Fruit fly (Drosophila melanogaster) whole organism, embryonic: ENCODE measurements around the gene Rfx.

Experiments used
- Asciz ChIP-seq: fragments of 200-800 bp; sonication (Bioruptor generic); optimal IDR thresholded peaks from 2 replicates; lab custom pipeline; 2017; ENCODE audit warnings: missing biosample characterization, mild to moderate bottlenecking, missing genetic modification characterization, missing genetic modification reagents
- Bdp1 ChIP-seq: fragments of 200-800 bp; sonication (Bioruptor generic); optimal IDR thresholded peaks from 3 replicates; lab custom pipeline; 2016; ENCODE audit warnings: missing biosample characterization, missing genetic modification characterization
- Blimp-1 ChIP-seq: fragments of 200-800 bp; sonication (Bioruptor generic); optimal IDR thresholded peaks from 3 replicates; lab custom pipeline; 2018; ENCODE audit warnings: missing biosample characterization, missing genetic modification characterization, mild to moderate bottlenecking, moderate library complexity, missing genetic modification reagents
- CG10565 ChIP-seq: fragments of 200-800 bp; sonication (Bioruptor generic); optimal IDR thresholded peaks from 3 replicates; lab custom pipeline; 2016; ENCODE audit warnings: missing biosample characterization, mild to moderate bottlenecking, missing genetic modification characterization
- CG11695 ChIP-seq: fragments of 200-800 bp; sonication (Bioruptor generic); IDR thresholded peaks from 3 replicates; pipeline ENCODE4 v1.3.6; 2022; ENCODE audit warnings: missing biosample characterization, missing genetic modification characterization
- CG12236 ChIP-seq: fragments of 200-800 bp; sonication (Bioruptor generic); optimal IDR thresholded peaks from 2 replicates; lab custom pipeline; 2016; ENCODE audit warnings: missing biosample characterization, missing genetic modification characterization
- CG12391 ChIP-seq: fragments of 200-800 bp; sonication (Bioruptor generic); optimal IDR thresholded peaks from 3 replicates; lab custom pipeline; 2018; ENCODE audit warnings: missing biosample characterization, mild to moderate bottlenecking, missing genetic modification characterization, moderate library complexity
- CG14710 ChIP-seq: fragments of 200-800 bp; sonication (Bioruptor generic); optimal IDR thresholded peaks from 3 replicates; lab custom pipeline; 2019; ENCODE audit warnings: missing biosample characterization, mild to moderate bottlenecking, missing genetic modification characterization, moderate library complexity
- CG1602 ChIP-seq: fragments of 200-800 bp; sonication (Bioruptor generic); optimal IDR thresholded peaks from 3 replicates; lab custom pipeline; 2016; ENCODE audit warnings: missing biosample characterization, missing genetic modification characterization
- CG1647 ChIP-seq: fragments of 200-800 bp; sonication (Bioruptor generic); optimal IDR thresholded peaks from 3 replicates; lab custom pipeline; 2016; ENCODE audit warnings: missing biosample characterization, missing genetic modification characterization
- CG16779 ChIP-seq: fragments of 200-800 bp; sonication (Bioruptor generic); IDR thresholded peaks from 2 replicates; pipeline ENCODE4 v1.3.6; 2022; ENCODE audit warnings: missing biosample characterization, missing genetic modification characterization
- CG17328 ChIP-seq: fragments of 200-800 bp; sonication (Bioruptor generic); IDR thresholded peaks from 2 replicates; pipeline ENCODE4 v1.3.6; 2022; ENCODE audit warnings: missing biosample characterization, missing genetic modification characterization
- CG2202 ChIP-seq: fragments of 200-800 bp; sonication (Bioruptor generic); optimal IDR thresholded peaks from 2 replicates; lab custom pipeline; 2018; ENCODE audit warnings: missing biosample characterization, mild to moderate bottlenecking, missing genetic modification characterization
- CG2678 ChIP-seq: fragments of 200-800 bp; sonication (Bioruptor generic); optimal IDR thresholded peaks from 3 replicates; lab custom pipeline; 2019; ENCODE audit warnings: missing biosample characterization, mild to moderate bottlenecking, missing genetic modification characterization, moderate library complexity
- CG2875 ChIP-seq: fragments of 200-800 bp; sonication (Bioruptor generic); optimal IDR thresholded peaks from 2 replicates; lab custom pipeline; 2017; ENCODE audit warnings: missing biosample characterization, mild to moderate bottlenecking, missing genetic modification characterization, missing genetic modification reagents
- CG2889 ChIP-seq: fragments of 200-800 bp; sonication (Bioruptor generic); IDR thresholded peaks from 3 replicates; pipeline ENCODE4 v1.3.6; 2022; ENCODE audit warnings: missing biosample characterization, missing genetic modification characterization
- CG33557 ChIP-seq: fragments of 200-800 bp; sonication (Bioruptor generic); optimal IDR thresholded peaks from 2 replicates; lab custom pipeline; 2019; ENCODE audit warnings: missing biosample characterization, mild to moderate bottlenecking, missing genetic modification characterization, moderate library complexity
- CG34376 ChIP-seq: fragments of 200-800 bp; sonication (Bioruptor generic); optimal IDR thresholded peaks from 2 replicates; lab custom pipeline; 2018; ENCODE audit warnings: missing biosample characterization, mild to moderate bottlenecking, missing genetic modification characterization
- CG3838 ChIP-seq: fragments of 200-800 bp; sonication (Bioruptor generic); optimal IDR thresholded peaks from 3 replicates; lab custom pipeline; 2016; ENCODE audit warnings: missing biosample characterization, missing genetic modification characterization
- CG4820 ChIP-seq: fragments of 200-800 bp; sonication (Bioruptor generic); optimal IDR thresholded peaks from 3 replicates; lab custom pipeline; 2016; ENCODE audit warnings: missing biosample characterization, missing genetic modification characterization
- CG6254 ChIP-seq: fragments of 200-800 bp; sonication (Bioruptor generic); optimal IDR thresholded peaks from 3 replicates; lab custom pipeline; 2017; ENCODE audit warnings: mild to moderate bottlenecking, missing biosample characterization, missing genetic modification reagents, missing genetic modification characterization
- CG6854 ChIP-seq: fragments of 200-800 bp; sonication (Bioruptor generic); optimal IDR thresholded peaks from 3 replicates; lab custom pipeline; 2017; ENCODE audit warnings: missing biosample characterization, mild to moderate bottlenecking, missing genetic modification characterization
- CrebB ChIP-seq: fragments of 200-800 bp; sonication (Bioruptor generic); optimal IDR thresholded peaks from 3 replicates; lab custom pipeline; 2018; ENCODE audit warnings: missing biosample characterization, mild to moderate bottlenecking, missing genetic modification characterization
- D19A ChIP-seq: fragments of 200-800 bp; optimal IDR thresholded peaks from 3 replicates; lab custom pipeline; 2019; ENCODE audit warnings: missing biosample characterization, mild to moderate bottlenecking, missing genetic modification characterization, moderate library complexity
- Dad ChIP-seq: fragments of 200-800 bp; sonication (Bioruptor generic); optimal IDR thresholded peaks from 3 replicates; lab custom pipeline; 2016; ENCODE audit warnings: missing biosample characterization, missing genetic modification characterization
- H2.0 ChIP-seq: fragments of 200-800 bp; sonication (Bioruptor generic); IDR thresholded peaks from 2 replicates; pipeline ENCODE4 v1.3.6; 2022; ENCODE audit warnings: missing biosample characterization, missing genetic modification characterization
- HLH54F ChIP-seq: fragments of 200-800 bp; sonication (Bioruptor generic); optimal IDR thresholded peaks from 3 replicates; lab custom pipeline; 2016; ENCODE audit warnings: missing biosample characterization, missing genetic modification characterization
- Med ChIP-seq: fragments of 200-800 bp; sonication (Bioruptor generic); peaks from one replicate; lab custom pipeline; 2016; ENCODE audit warnings: missing biosample characterization, missing genetic modification characterization, mild to moderate bottlenecking, inconsistent platforms, moderate library complexity
- Mes4 ChIP-seq: fragments of 200-800 bp; sonication (Bioruptor generic); optimal IDR thresholded peaks from 2 replicates; lab custom pipeline; 2016; ENCODE audit warnings: missing biosample characterization, missing genetic modification characterization
- NFAT ChIP-seq: fragments of 200-800 bp; sonication (Bioruptor generic); IDR thresholded peaks from 2 replicates; pipeline ENCODE4 v1.3.6; 2022; ENCODE audit warnings: missing biosample characterization, missing genetic modification characterization
- NK7.1 ChIP-seq: fragments of 200-800 bp; sonication (Bioruptor generic); optimal IDR thresholded peaks from 3 replicates; lab custom pipeline; 2016; ENCODE audit warnings: missing biosample characterization, missing genetic modification characterization
- Oaz ChIP-seq: fragments of 200-800 bp; sonication (Bioruptor generic); IDR thresholded peaks from 2 replicates; pipeline ENCODE4 v1.3.6; 2022; ENCODE audit warnings: missing biosample characterization, missing genetic modification characterization
- Rfx ChIP-seq: fragments of 200-800 bp; sonication (Bioruptor generic); IDR thresholded peaks from 2 replicates; pipeline ENCODE4 v1.3.6; 2022; ENCODE audit warnings: missing biosample characterization, missing genetic modification characterization
- Usf ChIP-seq: fragments of 200-800 bp; sonication (Bioruptor generic); optimal IDR thresholded peaks from 2 replicates; lab custom pipeline; 2017; ENCODE audit warnings: missing genotype, missing biosample characterization, missing genetic modification characterization
- YL-1 ChIP-seq: fragments of 200-800 bp; sonication (Bioruptor generic); optimal IDR thresholded peaks from 3 replicates; lab custom pipeline; 2017; ENCODE audit warnings: missing biosample characterization, mild to moderate bottlenecking, missing genetic modification characterization
- abd-A ChIP-seq: fragments of 200-800 bp; sonication (Bioruptor generic); optimal IDR thresholded peaks from 3 replicates; lab custom pipeline; 2019; ENCODE audit warnings: missing biosample characterization, mild to moderate bottlenecking, missing genetic modification characterization, moderate library complexity
- ase ChIP-seq: fragments of 200-800 bp; sonication (Bioruptor generic); IDR thresholded peaks from 3 replicates; pipeline ENCODE4 v1.3.6; 2022; ENCODE audit warnings: missing biosample characterization, missing genetic modification characterization
- bsh ChIP-seq, 2 experiments: fragments of 200-800 bp; sonication (Bioruptor generic); optimal IDR thresholded peaks; 2 replicates each; lab custom pipeline; 2017 to 2018; ENCODE audit warnings: mild to moderate bottlenecking in 2 of 2, missing biosample characterization in 2 of 2, missing genetic modification characterization in 2 of 2, moderate library complexity in 1 of 2
- cas ChIP-seq: fragments of 200-800 bp; sonication (Bioruptor generic); IDR thresholded peaks from 2 replicates; pipeline ENCODE4 v1.3.6; 2022; ENCODE audit warnings: missing biosample characterization, missing genetic modification characterization
- dpn ChIP-seq, 2 experiments: fragments of 200-800 bp; sonication (Bioruptor generic); optimal IDR thresholded peaks; 3 replicates each; lab custom pipeline; 2016; ENCODE audit warnings: missing biosample characterization in 2 of 2, missing genetic modification characterization in 2 of 2
- gcm2 ChIP-seq: fragments of 200-800 bp; sonication (Bioruptor generic); optimal IDR thresholded peaks from 2 replicates; lab custom pipeline; 2016; ENCODE audit warnings: missing biosample characterization, missing genetic modification characterization
- ham ChIP-seq: fragments of 200-800 bp; sonication (Bioruptor generic); IDR thresholded peaks from 2 replicates; pipeline ENCODE4 v1.3.6; 2022; ENCODE audit warnings: missing biosample characterization, missing genetic modification characterization
- ind ChIP-seq: fragments of 200-800 bp; sonication (Bioruptor generic); optimal IDR thresholded peaks from 3 replicates; lab custom pipeline; 2016; ENCODE audit warnings: missing biosample characterization, missing genetic modification characterization
- jumu ChIP-seq: fragments of 200-800 bp; sonication (Bioruptor generic); optimal IDR thresholded peaks from 3 replicates; lab custom pipeline; 2016; ENCODE audit warnings: missing biosample characterization, missing genetic modification characterization
- lmd ChIP-seq: fragments of 200-800 bp; sonication (Bioruptor generic); IDR thresholded peaks from 2 replicates; pipeline ENCODE4 v1.3.6; 2022; ENCODE audit warnings: missing biosample characterization, missing genetic modification characterization
- nerfin-1 ChIP-seq: fragments of 200-800 bp; sonication (Bioruptor generic); optimal IDR thresholded peaks from 3 replicates; lab custom pipeline; 2019; ENCODE audit warnings: missing biosample characterization, mild to moderate bottlenecking, missing genetic modification characterization, moderate library complexity
- pros ChIP-seq: fragments of 200-800 bp; sonication (Bioruptor generic); optimal IDR thresholded peaks from 3 replicates; lab custom pipeline; 2019; ENCODE audit warnings: missing biosample characterization, mild to moderate bottlenecking, missing genetic modification characterization, moderate library complexity
- ro ChIP-seq: fragments of 200-800 bp; sonication (Bioruptor generic); IDR thresholded peaks from 2 replicates; pipeline ENCODE4 v1.3.6; 2022; ENCODE audit warnings: missing biosample characterization, missing genetic modification characterization
- sd ChIP-seq: fragments of 200-800 bp; sonication (Bioruptor generic); optimal IDR thresholded peaks from 3 replicates; lab custom pipeline; 2018; ENCODE audit warnings: missing biosample characterization, mild to moderate bottlenecking, missing genetic modification characterization, moderate library complexity
- slbo ChIP-seq: fragments of 200-800 bp; sonication (Bioruptor generic); IDR thresholded peaks from 2 replicates; pipeline ENCODE4 v1.3.6; 2022; ENCODE audit warnings: missing biosample characterization, missing genetic modification characterization
- toy ChIP-seq: fragments of 200-800 bp; sonication (Bioruptor generic); IDR thresholded peaks from 2 replicates; pipeline ENCODE4 v1.3.6; 2022; ENCODE audit warnings: missing biosample characterization, missing genetic modification characterization
- trh ChIP-seq: fragments of 200-800 bp; sonication (Bioruptor generic); optimal IDR thresholded peaks from 2 replicates; lab custom pipeline; 2016; ENCODE audit warnings: missing biosample characterization, missing genetic modification characterization
- usp ChIP-seq: fragments of >200 bp; optimal IDR thresholded peaks from 2 replicates; lab custom pipeline; 2017; ENCODE audit warnings: missing biosample characterization, missing genetic modification characterization

Gene Rfx

dm6 chr3R:10370495-10370894, 7.4 kb downstream of the Rfx start (continued):
- TF ChIP-seq toy (GFP tag; lab: Robert Waterston, UW) (no peak), CG14710 (peak; percentile 45), CG10565 (no peak), NFAT (GFP tag; lab: Robert Waterston, UW) (no peak), Oaz (GFP tag; lab: Robert Waterston, UW) (no peak), gcm2 (GFP tag; lab: Kevin White, UChicago) (no peak), Asciz (GFP tag; lab: Kevin White, UChicago) (no peak), ind (no peak), CrebB (tag; lab: Kevin White, UChicago) (no peak), jumu (GFP tag; lab: Kevin White, UChicago) (no peak), CG6254 (GFP tag; lab: Kevin White, UChicago) (peak; percentile 40), CG33557 (GFP tag; lab: Kevin White, UChicago) (peak; percentile 30), CG2889 (GFP tag; lab: Robert Waterston, UW) (no peak), CG17328 (GFP tag; lab: Robert Waterston, UW) (0 out of 2 replicates have a peak, but pooled peaks have one; percentile 22), CG2202 (tag; lab: Kevin White, UChicago) (no peak), trh (GFP tag; lab: Kevin White, UChicago) (no peak), CG1647 (GFP tag; lab: Kevin White, UChicago) (no peak), HLH54F (GFP tag; lab: Kevin White, UChicago) (no peak), dpn (GFP tag; optimal IDR thresholded peaks at IDR 0.05; lab: Kevin White, UChicago) (no peak), CG12236 (GFP tag; lab: Kevin White, UChicago) (no peak), ro (no peak), Dad (GFP tag; lab: Kevin White, UChicago) (no peak), CG6854 (no peak), sd (tag; lab: Kevin White, UChicago) (no peak), YL-1 (GFP tag; lab: Kevin White, UChicago) (no peak), CG2875 (GFP tag; lab: Kevin White, UChicago) (no peak), ham (GFP tag; lab: Robert Waterston, UW) (no peak), slbo (GFP tag; lab: Robert Waterston, UW) (no peak), Med (GFP tag; lab: Kevin White, UChicago) (peak; percentile 59), Bdp1 (GFP tag; lab: Kevin White, UChicago) (no peak), bsh (GFP tag; optimal IDR thresholded peaks at IDR 0.05; lab: Kevin White, UChicago) (no peak), Mes4 (GFP tag; lab: Kevin White, UChicago) (no peak), CG4820 (GFP tag; lab: Kevin White, UChicago) (peak; percentile 24), nerfin-1 (tag; lab: Kevin White, UChicago) (peak; percentile 61), CG1602 (GFP tag; lab: Kevin White, UChicago) (no peak), abd-A (tag; lab: Kevin White, UChicago) (no peak), CG3838 (GFP tag; lab: Kevin White, UChicago) (no peak), D19A (peak; percentile 26), ase (GFP tag; lab: Robert Waterston, UW) (no peak), lmd (no peak), Rfx (GFP tag; lab: Robert Waterston, UW) (no peak), CG12391 (peak; percentile 35), Blimp-1 (no peak), cas (GFP tag; lab: Robert Waterston, UW) (no peak), CG11695 (GFP tag; lab: Robert Waterston, UW) (no peak), NK7.1 (GFP tag; lab: Kevin White, UChicago) (no peak), pros (GFP tag; lab: Kevin White, UChicago) (peak; percentile 29), CG34376 (GFP tag; lab: Kevin White, UChicago) (no peak), Usf (GFP tag; lab: Kevin White, UChicago) (no peak), H2.0 (GFP tag; lab: Robert Waterston, UW) (no peak), CG2678 (tag; lab: Kevin White, UChicago) (no peak), CG16779 (GFP tag; lab: Robert Waterston, UW) (no peak), usp (GFP tag; lab: Kevin White, UChicago) (no peak)
